Fruit fly (Drosophila melanogaster): ENCODE results near the gene Ets21C.

The Ets21C gene

DNA sequence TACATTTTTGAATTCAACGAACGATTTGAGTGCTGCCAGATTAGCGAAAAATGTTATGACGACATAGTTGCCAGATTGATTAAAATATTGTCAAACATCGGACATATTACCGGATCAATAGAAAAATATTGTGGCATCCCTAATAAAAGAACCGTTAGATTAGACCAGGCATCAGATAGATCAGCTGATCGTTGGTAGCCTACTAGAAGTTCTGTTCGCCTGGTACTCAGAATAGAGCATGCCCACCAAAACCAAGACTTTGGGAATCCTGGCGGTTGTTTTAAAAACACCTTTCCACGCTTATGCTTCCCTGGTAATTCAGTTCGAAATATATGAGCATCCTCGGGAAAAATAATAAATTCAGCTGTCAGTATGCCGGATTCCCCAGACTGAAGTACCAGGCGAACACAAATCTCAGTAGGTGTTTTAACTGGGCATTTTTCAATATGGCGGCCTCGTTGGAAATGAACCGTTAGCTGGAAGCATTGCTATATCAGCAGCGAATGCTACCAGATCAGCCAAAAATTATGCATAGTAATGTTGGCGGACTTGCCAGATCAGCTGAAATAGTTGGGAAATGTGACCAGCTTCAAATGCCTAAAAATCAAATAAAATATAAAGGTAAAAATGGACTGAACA is 12.0 kb downstream of the Ets21C start (continued):
- no peak for TF ChIP-seq CG6654 (GFP tag; optimal IDR thresholded peaks at IDR 0.05)
- no peak for TF ChIP-seq CG1792 (GFP tag; optimal IDR thresholded peaks at IDR 0.05)
- TF ChIP-seq Mes4 (GFP tag; optimal IDR thresholded peaks at IDR 0.05), result peak; percentile 21
- TF ChIP-seq sima (GFP tag; optimal IDR thresholded peaks at IDR 0.05), result no peak
- TF ChIP-seq HLH54F (GFP tag; optimal IDR thresholded peaks at IDR 0.05), result no peak
- no peak for TF ChIP-seq al (GFP tag; IDR thresholded peaks at IDR 0.05)
- no peak for TF ChIP-seq CG1529 (GFP tag; optimal IDR thresholded peaks at IDR 0.05)
- TF ChIP-seq CG3726 (GFP tag; IDR thresholded peaks at IDR 0.05), result no peak
- no peak for TF ChIP-seq CG8281 (tag; optimal IDR thresholded peaks at IDR 0.05)
- peak; percentile 100 for TF ChIP-seq phol (tag; optimal IDR thresholded peaks at IDR 0.05)
- TF ChIP-seq tx (GFP tag; optimal IDR thresholded peaks at IDR 0.05), result no peak
- no peak for TF ChIP-seq en (GFP tag; optimal IDR thresholded peaks at IDR 0.05)
- TF ChIP-seq pan (optimal IDR thresholded peaks at IDR 0.05), result no peak
- TF ChIP-seq pan (GFP tag; optimal IDR thresholded peaks at IDR 0.05 in 1 of 2, IDR thresholded peaks at IDR 0.05 in 1 of 2), result no peak
- TF ChIP-seq E2f1 (GFP tag; IDR thresholded peaks at IDR 0.05), result no peak
- no peak for TF ChIP-seq CG14965 (GFP tag; optimal IDR thresholded peaks at IDR 0.05; ENCODE audit: borderline replicate concordance)
- TF ChIP-seq CG12236 (GFP tag; optimal IDR thresholded peaks at IDR 0.05), result no peak
- TF ChIP-seq CG2116 (GFP tag; optimal IDR thresholded peaks at IDR 0.05), result peak; percentile 53
- TF ChIP-seq hkb (optimal IDR thresholded peaks at IDR 0.05), result no peak
- TF ChIP-seq hkb (GFP tag; IDR thresholded peaks at IDR 0.05), result no peak
- TF ChIP-seq Hand (GFP tag; optimal IDR thresholded peaks at IDR 0.05), result no peak
- no peak for TF ChIP-seq Oaz (GFP tag; IDR thresholded peaks at IDR 0.05)
- TF ChIP-seq disco-r (GFP tag; optimal IDR thresholded peaks at IDR 0.05), result no peak
- TF ChIP-seq sna (GFP tag; IDR thresholded peaks at IDR 0.05; ENCODE audit: partially characterized antibody), result peak; percentile 54; the same call in 1 of the 2 replicates
- peak; percentile 61; the same call in 1 of the 3 replicates for TF ChIP-seq Doc3 (GFP tag; IDR thresholded peaks at IDR 0.05; ENCODE audit: partially characterized antibody)
- TF ChIP-seq vfl (GFP tag; optimal IDR thresholded peaks at IDR 0.05), result no peak
- no peak for TF ChIP-seq CG31365 (tag; optimal IDR thresholded peaks at IDR 0.05)
- no peak for TF ChIP-seq CG17802 (tag; optimal IDR thresholded peaks at IDR 0.05)
- no peak for TF ChIP-seq CG4730 (GFP tag; IDR thresholded peaks at IDR 0.05)
- no peak for TF ChIP-seq trh (GFP tag; optimal IDR thresholded peaks at IDR 0.05)
- TF ChIP-seq sd (tag; optimal IDR thresholded peaks at IDR 0.05), result peak; percentile 92
- peak; percentile 55 for TF ChIP-seq pzg (GFP tag; optimal IDR thresholded peaks at IDR 0.05)
- TF ChIP-seq z (GFP tag; IDR thresholded peaks at IDR 0.05), result no peak
- TF ChIP-seq CG2712 (tag; optimal IDR thresholded peaks at IDR 0.05), result peak; percentile 55
- TF ChIP-seq Doc2 (GFP tag; IDR thresholded peaks at IDR 0.05), result no peak
- peak; percentile 38; the same call in 1 of the 2 replicates for TF ChIP-seq Dref (GFP tag; IDR thresholded peaks at IDR 0.05)
- TF ChIP-seq wor (GFP tag; IDR thresholded peaks at IDR 0.05), result no peak
- TF ChIP-seq Aef1 (GFP tag; IDR thresholded peaks at IDR 0.05), result no peak
- peak; percentile 42; the same call in 1 of the 2 replicates for TF ChIP-seq CG2129 (GFP tag; IDR thresholded peaks at IDR 0.05; ENCODE audit: partially characterized antibody)
- TF ChIP-seq so (GFP tag; IDR thresholded peaks at IDR 0.05), result peak; percentile 51; the same call in 1 of the 3 replicates
- peak; percentile 51; the same call in 2 of the 3 replicates for TF ChIP-seq vnd (GFP tag; IDR thresholded peaks at IDR 0.05; ENCODE audit: partially characterized antibody)
- no peak for TF ChIP-seq Poxn (GFP tag; IDR thresholded peaks at IDR 0.05)
- no peak for TF ChIP-seq ems (GFP tag; optimal IDR thresholded peaks at IDR 0.05)
- TF ChIP-seq Sox102F (GFP tag; optimal IDR thresholded peaks at IDR 0.05), result no peak
- TF ChIP-seq slbo (GFP tag; IDR thresholded peaks at IDR 0.05), result no peak; the same call in 1 of the 2 replicates
- peak; percentile 17 for TF ChIP-seq CG17829 (tag; optimal IDR thresholded peaks at IDR 0.05)
- TF ChIP-seq vvl (GFP tag; IDR thresholded peaks at IDR 0.05), result peak; percentile 82
- peak; percentile 37; the same call in 2 of the 3 replicates for TF ChIP-seq Opbp (GFP tag; IDR thresholded peaks at IDR 0.05; ENCODE audit: partially characterized antibody)
- peak; percentile 39 for TF ChIP-seq BEAF-32 (GFP tag; optimal IDR thresholded peaks at IDR 0.05)
- peak in 1 of 2 experiments; percentile 8 for TF ChIP-seq Pdp1 (GFP tag; optimal IDR thresholded peaks at IDR 0.05)
- no peak for TF ChIP-seq sisA (GFP tag; IDR thresholded peaks at IDR 0.05)

Data from whole organism, embryonic.